Fruit fly (Drosophila melanogaster) whole organism, prepupa: ENCODE measurements around the gene ImpE1.

ENCODE experiments used
- CG10631 ChIP-seq: fragments of 200-800 bp; sonication (Bioruptor generic); optimal IDR thresholded peaks from 2 replicates; lab custom pipeline; 2016; ENCODE audit warnings: missing biosample characterization, missing genetic modification characterization
- CG10669 ChIP-seq: fragments of 200-800 bp; sonication (Bioruptor generic); optimal IDR thresholded peaks from 3 replicates; lab custom pipeline; 2018; ENCODE audit warnings: missing biosample characterization, mild to moderate bottlenecking, missing genetic modification characterization, moderate library complexity
- CG11294 ChIP-seq: fragments of 200-800 bp; sonication (Bioruptor generic); IDR thresholded peaks from 2 replicates; pipeline ENCODE4 v1.3.6; 2022; ENCODE audit warnings: missing biosample characterization, missing genetic modification characterization
- CG11762 ChIP-seq: fragments of 200-800 bp; sonication (Bioruptor generic); optimal IDR thresholded peaks from 3 replicates; lab custom pipeline; 2016; ENCODE audit warnings: missing biosample characterization, missing genetic modification characterization; ENCODE audit not compliant: insufficient read depth
- CG11902 ChIP-seq: fragments of 200-800 bp; sonication (Bioruptor generic); optimal IDR thresholded peaks from 3 replicates; lab custom pipeline; 2016; ENCODE audit warnings: missing biosample characterization, missing genetic modification characterization
- CG1621 ChIP-seq: fragments of 200-800 bp; sonication (Bioruptor generic); optimal IDR thresholded peaks from 3 replicates; lab custom pipeline; 2018; ENCODE audit warnings: missing biosample characterization, mild to moderate bottlenecking, missing genetic modification characterization
- CG16779 ChIP-seq: fragments of 200-800 bp; sonication (Bioruptor generic); optimal IDR thresholded peaks from 3 replicates; lab custom pipeline; 2017; ENCODE audit warnings: missing biosample characterization, mild to moderate bottlenecking, missing genetic modification characterization
- CG31627 ChIP-seq: fragments of 200-800 bp; sonication (Bioruptor generic); optimal IDR thresholded peaks from 3 replicates; lab custom pipeline; 2016; ENCODE audit warnings: missing biosample characterization, missing genetic modification characterization
- CG32006 ChIP-seq: fragments of 200-800 bp; sonication (Bioruptor generic); optimal IDR thresholded peaks from 3 replicates; lab custom pipeline; 2017; ENCODE audit warnings: missing biosample characterization, mild to moderate bottlenecking, missing genetic modification characterization
- CG34406 ChIP-seq: fragments of 200-800 bp; sonication (Bioruptor generic); optimal IDR thresholded peaks from 3 replicates; lab custom pipeline; 2016; ENCODE audit warnings: missing biosample characterization, missing genetic modification characterization
- CG3919 ChIP-seq: fragments of 200-800 bp; sonication (Bioruptor generic); optimal IDR thresholded peaks from 3 replicates; lab custom pipeline; 2016; ENCODE audit warnings: missing biosample characterization, missing genetic modification characterization
- CG4318 ChIP-seq: fragments of 200-800 bp; sonication (Bioruptor generic); optimal IDR thresholded peaks from 3 replicates; lab custom pipeline; 2017; ENCODE audit warnings: missing biosample characterization, mild to moderate bottlenecking, missing genetic modification characterization
- CG6163 ChIP-seq: fragments of 200-800 bp; sonication (Bioruptor generic); IDR thresholded peaks from 3 replicates; pipeline ENCODE4 v1.3.6; 2022; ENCODE audit warnings: missing biosample characterization, missing genetic modification characterization
- CG6792 ChIP-seq: fragments of 200-800 bp; sonication (Bioruptor generic); optimal IDR thresholded peaks from 3 replicates; lab custom pipeline; 2016; ENCODE audit warnings: missing biosample characterization, missing genetic modification characterization
- CG6808 ChIP-seq: fragments of 200-800 bp; sonication (Bioruptor generic); optimal IDR thresholded peaks from 3 replicates; lab custom pipeline; 2017; ENCODE audit warnings: missing biosample characterization, missing genetic modification characterization, mild to moderate bottlenecking, moderate library complexity, missing genetic modification reagents
- CG6854 ChIP-seq: fragments of 200-800 bp; sonication (Bioruptor generic); optimal IDR thresholded peaks from 2 replicates; lab custom pipeline; 2017; ENCODE audit warnings: missing biosample characterization, mild to moderate bottlenecking, missing genetic modification characterization
- CG8119 ChIP-seq: fragments of 200-800 bp; sonication (Bioruptor generic); IDR thresholded peaks from 3 replicates; pipeline ENCODE4 v1.3.6; 2022; ENCODE audit warnings: missing biosample characterization, missing genetic modification characterization
- CG8319 ChIP-seq: fragments of 200-800 bp; sonication (Bioruptor generic); optimal IDR thresholded peaks from 3 replicates; lab custom pipeline; 2016; ENCODE audit warnings: missing biosample characterization, missing genetic modification characterization
- CG8632 ChIP-seq: fragments of 200-800 bp; sonication (Bioruptor generic); optimal IDR thresholded peaks from 3 replicates; lab custom pipeline; 2016; ENCODE audit warnings: missing biosample characterization, missing genetic modification characterization
- CG9139 ChIP-seq: fragments of 200-800 bp; sonication (Bioruptor generic); optimal IDR thresholded peaks from 3 replicates; lab custom pipeline; 2017; ENCODE audit warnings: missing biosample characterization, mild to moderate bottlenecking, missing genetic modification characterization
- Eip78C ChIP-seq: fragments of 200-800 bp; sonication (Bioruptor generic); peaks from one replicate; lab custom pipeline; 2016; ENCODE audit warnings: missing biosample characterization, missing genetic modification characterization
- Eip93F ChIP-seq: fragments of 200-800 bp; sonication (Bioruptor generic); optimal IDR thresholded peaks from 2 replicates; lab custom pipeline; 2016; ENCODE audit warnings: missing biosample characterization, mild to moderate bottlenecking, missing genetic modification characterization
- Ets21C ChIP-seq: fragments of 200-800 bp; sonication (Bioruptor generic); optimal IDR thresholded peaks from 3 replicates; lab custom pipeline; 2016; ENCODE audit warnings: missing biosample characterization, missing genetic modification characterization
- Ets96B ChIP-seq: fragments of 200-800 bp; optimal IDR thresholded peaks from 2 replicates; lab custom pipeline; 2019; ENCODE audit warnings: missing biosample characterization, mild to moderate bottlenecking, missing genetic modification characterization, moderate library complexity
- Hr39 ChIP-seq: fragments of 200-800 bp; sonication (Bioruptor generic); optimal IDR thresholded peaks from 2 replicates; lab custom pipeline; 2016; ENCODE audit warnings: missing biosample characterization, missing genetic modification characterization
- Met ChIP-seq: fragments of 200-800 bp; sonication (Bioruptor generic); optimal IDR thresholded peaks from 3 replicates; lab custom pipeline; 2016; ENCODE audit warnings: missing biosample characterization, missing genetic modification characterization
- Smox ChIP-seq: fragments of 200-800 bp; sonication (Bioruptor generic); optimal IDR thresholded peaks from 3 replicates; lab custom pipeline; 2016; ENCODE audit warnings: missing biosample characterization, missing genetic modification characterization
- Sox102F ChIP-seq: fragments of 200-800 bp; sonication (Bioruptor generic); optimal IDR thresholded peaks from 2 replicates; lab custom pipeline; 2016; ENCODE audit warnings: missing biosample characterization, mild to moderate bottlenecking, missing genetic modification characterization
- Sox14 ChIP-seq: fragments of 200-800 bp; sonication (Bioruptor generic); optimal IDR thresholded peaks from 3 replicates; lab custom pipeline; 2016; ENCODE audit warnings: missing biosample characterization, missing genetic modification characterization
- Sox15 ChIP-seq: fragments of 200-800 bp; sonication (Bioruptor generic); optimal IDR thresholded peaks from 3 replicates; lab custom pipeline; 2016; ENCODE audit warnings: missing biosample characterization, missing genetic modification characterization
- achi ChIP-seq: fragments of 200-800 bp; sonication (Bioruptor generic); optimal IDR thresholded peaks from 3 replicates; lab custom pipeline; 2016; ENCODE audit warnings: missing biosample characterization, missing genetic modification characterization
- acj6 ChIP-seq: fragments of 200-800 bp; sonication (Bioruptor generic); optimal IDR thresholded peaks from 3 replicates; lab custom pipeline; 2016; ENCODE audit warnings: missing biosample characterization, missing genetic modification characterization
- cyc ChIP-seq: fragments of 200-800 bp; sonication (Bioruptor generic); optimal IDR thresholded peaks from 3 replicates; lab custom pipeline; 2016; ENCODE audit warnings: missing biosample characterization, missing genetic modification characterization
- eg ChIP-seq: fragments of 200-800 bp; sonication (Bioruptor generic); IDR thresholded peaks from 3 replicates; pipeline ENCODE4 v1.3.6; 2022; ENCODE audit warnings: missing biosample characterization, missing genetic modification characterization
- esn ChIP-seq: fragments of 200-800 bp; sonication (Bioruptor generic); optimal IDR thresholded peaks from 2 replicates; lab custom pipeline; 2016; ENCODE audit warnings: missing biosample characterization, mild to moderate bottlenecking, missing genetic modification characterization, moderate library complexity
- fd59A ChIP-seq: fragments of 200-800 bp; sonication (Bioruptor generic); optimal IDR thresholded peaks from 2 replicates; lab custom pipeline; 2017; ENCODE audit warnings: missing biosample characterization, mild to moderate bottlenecking, missing genetic modification characterization, missing genetic modification reagents
- fkh ChIP-seq: fragments of 200-800 bp; sonication (Bioruptor generic); optimal IDR thresholded peaks from 3 replicates; lab custom pipeline; 2017; ENCODE audit warnings: missing biosample characterization, mild to moderate bottlenecking, missing genetic modification characterization, moderate library complexity
- lz ChIP-seq: fragments of 200-800 bp; sonication (Bioruptor generic); optimal IDR thresholded peaks from 3 replicates; lab custom pipeline; 2016; ENCODE audit warnings: missing biosample characterization, missing genetic modification characterization
- pdm3 ChIP-seq: fragments of 200-800 bp; sonication (Bioruptor generic); optimal IDR thresholded peaks from 3 replicates; lab custom pipeline; 2016; ENCODE audit warnings: missing biosample characterization, missing genetic modification characterization
- salr ChIP-seq, 2 experiments: fragments of 200-800 bp; sonication (Bioruptor generic); optimal IDR thresholded peaks; 3 replicates each; lab custom pipeline; 2016 to 2018; ENCODE audit warnings: missing biosample characterization in 2 of 2, missing genetic modification characterization in 2 of 2, mild to moderate bottlenecking in 1 of 2
- spab ChIP-seq: fragments of 200-800 bp; sonication (Bioruptor generic); optimal IDR thresholded peaks from 2 replicates; lab custom pipeline; 2017; ENCODE audit warnings: missing biosample characterization, mild to moderate bottlenecking, missing genetic modification characterization, missing genetic modification reagents
- svp ChIP-seq: fragments of 200-800 bp; sonication (Bioruptor generic); peaks from one replicate; lab custom pipeline; 2016; ENCODE audit warnings: missing biosample characterization, missing genetic modification characterization
- topi ChIP-seq: fragments of 200-800 bp; sonication (Bioruptor generic); optimal IDR thresholded peaks from 3 replicates; lab custom pipeline; 2016; ENCODE audit warnings: missing biosample characterization, missing genetic modification characterization
- vri ChIP-seq: fragments of 200-800 bp; sonication (Bioruptor generic); optimal IDR thresholded peaks from 3 replicates; lab custom pipeline; 2016; ENCODE audit warnings: missing biosample characterization, mild to moderate bottlenecking, missing genetic modification characterization

ImpE1 gene

dm6 chr3L:8360643-8361110 lies 11.5 kb upstream of the ImpE1 start, which contains the start of gene Idh (continued):
- TF ChIP-seq CG6854 (GFP tag; lab: Kevin White, UChicago) (peak; percentile 40), CG3919 (GFP tag; lab: Kevin White, UChicago) (peak; percentile 17), Ets21C (GFP tag; lab: Kevin White, UChicago) (no peak), salr (GFP tag; optimal IDR thresholded peaks at IDR 0.05; lab: Kevin White, UChicago) (no peak), topi (peak; percentile 4), vri (GFP tag; lab: Kevin White, UChicago) (peak; percentile 79), CG8119 (GFP tag; lab: Robert Waterston, UW) (no peak)

- no peak for TF ChIP-seq achi
- no peak for TF ChIP-seq vri (GFP tag; lab: Kevin White, UChicago)
- TF ChIP-seq fd59A (GFP tag; lab: Kevin White, UChicago): no peak
- no peak for TF ChIP-seq CG10631 (GFP tag; lab: Kevin White, UChicago)
- no peak for TF ChIP-seq CG6792 (GFP tag; lab: Kevin White, UChicago)
- TF ChIP-seq spab (GFP tag; lab: Kevin White, UChicago): no peak
- no peak for TF ChIP-seq Sox14 (GFP tag; lab: Kevin White, UChicago)
- no peak for TF ChIP-seq CG34406 (GFP tag; lab: Kevin White, UChicago)
- TF ChIP-seq CG16779 (tag; lab: Kevin White, UChicago): no peak
- no peak for TF ChIP-seq topi
- no peak for TF ChIP-seq CG9139 (GFP tag; lab: Kevin White, UChicago)
- TF ChIP-seq Ets96B (tag; lab: Kevin White, UChicago): no peak
- TF ChIP-seq CG11294 (GFP tag; lab: Robert Waterston, UW): no peak
- TF ChIP-seq Smox (GFP tag; lab: Kevin White, UChicago): no peak
- no peak for TF ChIP-seq CG6163
- no peak for TF ChIP-seq CG10669 (GFP tag; lab: Kevin White, UChicago)
- TF ChIP-seq, all 60 proteins: peak for 0
Measured at dm6 chr3L:8363266-8363665, 8.9 kb upstream of the ImpE1 start.

- TF ChIP-seq CG10631 (GFP tag; lab: Kevin White, UChicago): no peak
- TF ChIP-seq CG6792 (GFP tag; lab: Kevin White, UChicago): peak; percentile 22
- no peak for TF ChIP-seq achi
- TF ChIP-seq svp (GFP tag; lab: Kevin White, UChicago): peak; percentile 88
- TF ChIP-seq Eip78C: peak; percentile 60
- peak; percentile 84 for TF ChIP-seq Met
- peak; percentile 56 for TF ChIP-seq lz (GFP tag; lab: Kevin White, UChicago)
- TF ChIP-seq eg (GFP tag; lab: Robert Waterston, UW): no peak
- TF ChIP-seq CG32006 (GFP tag; lab: Kevin White, UChicago): peak; percentile 11
- no peak for TF ChIP-seq CG8119 (GFP tag; lab: Robert Waterston, UW)
- TF ChIP-seq Sox14 (GFP tag; lab: Kevin White, UChicago): peak; percentile 47
- TF ChIP-seq CG11762 (GFP tag; lab: Kevin White, UChicago): no peak
- TF ChIP-seq CG3919 (GFP tag; lab: Kevin White, UChicago): peak; percentile 42
- TF ChIP-seq CG8632 (GFP tag; lab: Kevin White, UChicago): peak; percentile 3
- TF ChIP-seq CG31627 (GFP tag; lab: Kevin White, UChicago): peak; percentile 78
- TF ChIP-seq CG11902 (GFP tag; lab: Kevin White, UChicago): peak; percentile 44
- TF ChIP-seq CG6808 (GFP tag; lab: Kevin White, UChicago): no peak
- TF ChIP-seq vri (GFP tag; lab: Kevin White, UChicago): peak; percentile 42
- TF ChIP-seq CG6163: peak; percentile 54; the same call in 1 of the 3 replicates
- TF ChIP-seq fkh (GFP tag; lab: Kevin White, UChicago): no peak
- TF ChIP-seq cyc (GFP tag; lab: Kevin White, UChicago): peak; percentile 77
- TF ChIP-seq Hr39 (GFP tag; lab: Kevin White, UChicago): peak; percentile 75
- no peak for TF ChIP-seq CG1621 (tag; lab: Kevin White, UChicago)
- TF ChIP-seq CG6854 (GFP tag; lab: Kevin White, UChicago): peak; percentile 4
- peak; percentile 60 for TF ChIP-seq Sox102F
- peak; percentile 35 for TF ChIP-seq acj6 (GFP tag; lab: Kevin White, UChicago)
- TF ChIP-seq CG16779 (tag; lab: Kevin White, UChicago): no peak
- peak; percentile 83 for TF ChIP-seq topi
- TF ChIP-seq pdm3 (GFP tag; lab: Kevin White, UChicago): peak; percentile 23
- peak; percentile 2 for TF ChIP-seq Eip93F (GFP tag; lab: Kevin White, UChicago)
- TF ChIP-seq CG8319 (GFP tag; lab: Kevin White, UChicago): no peak
- no peak for TF ChIP-seq fd59A (GFP tag; lab: Kevin White, UChicago)
- TF ChIP-seq esn: peak; percentile 76
- peak; percentile 48 for TF ChIP-seq Ets21C (GFP tag; lab: Kevin White, UChicago)
- TF ChIP-seq spab (GFP tag; lab: Kevin White, UChicago): no peak
- peak; percentile 76 for TF ChIP-seq Smox (GFP tag; lab: Kevin White, UChicago)
- no peak for TF ChIP-seq Sox15 (GFP tag; lab: Kevin White, UChicago)
- no peak for TF ChIP-seq CG4318 (GFP tag; lab: Kevin White, UChicago)
Measured at dm6 chr3L:8368694-8369344, 3.4 kb upstream of the ImpE1 start.
